Fruit fly (Drosophila melanogaster): Measurements from ENCODE around the gene nur.

Gene nur

DNA sequence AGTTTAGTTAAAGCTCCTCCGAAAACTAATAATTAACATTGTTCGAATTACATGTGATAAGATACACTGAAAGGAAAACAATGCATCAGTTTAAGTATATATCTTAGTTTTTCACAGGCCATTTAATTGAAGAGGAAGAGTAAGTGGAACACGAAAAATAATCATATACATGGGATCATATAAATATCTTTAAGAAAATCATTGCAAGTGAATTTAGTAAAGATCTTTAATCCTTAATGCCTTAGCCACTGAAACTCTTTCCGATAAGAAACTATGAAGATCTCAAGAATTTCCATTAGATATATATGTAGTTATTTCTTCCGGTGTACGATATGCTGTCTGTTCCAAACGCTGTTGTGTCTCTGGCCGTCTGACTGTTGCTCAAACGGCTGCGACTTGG lies 42.7 kb downstream of the nur start (continued):
- TF ChIP-seq B-H1 (GFP tag; IDR thresholded peaks at IDR 0.05) (peak; percentile 33; the same call in 1 of the 3 replicates), CG9215 (GFP tag; IDR thresholded peaks at IDR 0.05) (no peak), esg (GFP tag; conservative IDR thresholded peaks at IDR 0.05) (peak; percentile 50), chn (GFP tag; optimal IDR thresholded peaks at IDR 0.05) (peak; percentile 18), Doc3 (GFP tag; IDR thresholded peaks at IDR 0.05; ENCODE audit: partially characterized antibody) (no peak), CG18599 (GFP tag; optimal IDR thresholded peaks at IDR 0.05) (peak; percentile 61), jigr1 (GFP tag; IDR thresholded peaks at IDR 0.05) (no peak), CG2678 (tag; optimal IDR thresholded peaks at IDR 0.05) (peak; percentile 76), unc-4 (GFP tag; IDR thresholded peaks at IDR 0.05; ENCODE audit: partially characterized antibody) (no peak), fd64A (GFP tag; optimal IDR thresholded peaks at IDR 0.05) (no peak), CrebB (tag; optimal IDR thresholded peaks at IDR 0.05) (no peak), CG4617 (GFP tag; optimal IDR thresholded peaks at IDR 0.05; ENCODE audit: borderline replicate concordance) (no peak), pho (GFP tag; optimal IDR thresholded peaks at IDR 0.05) (peak; percentile 68), CG34224 (GFP tag; IDR thresholded peaks at IDR 0.05; ENCODE audit: partially characterized antibody) (no peak), CG18764 (GFP tag; optimal IDR thresholded peaks at IDR 0.05) (no peak), Dfd (GFP tag; optimal IDR thresholded peaks at IDR 0.05) (no peak), CG9437 (GFP tag; optimal IDR thresholded peaks at IDR 0.05) (peak; percentile 69), CG14050 (GFP tag; IDR thresholded peaks at IDR 0.05) (no peak; the same call in 2 of the 3 replicates), Adf1 (GFP tag; IDR thresholded peaks at IDR 0.05) (no peak), corto (GFP tag; optimal IDR thresholded peaks at IDR 0.05) (no peak), Deaf1 (tag; optimal IDR thresholded peaks at IDR 0.05) (peak; percentile 40), Rx (GFP tag; IDR thresholded peaks at IDR 0.05) (0 out of 2 replicates have a peak, but pooled peaks have one; percentile 13), Nf-YB (GFP tag; optimal IDR thresholded peaks at IDR 0.05) (peak; percentile 61), Dip3 (GFP tag; optimal IDR thresholded peaks at IDR 0.05) (no peak), Spps (tag; optimal IDR thresholded peaks at IDR 0.05) (no peak), CG31365 (tag; optimal IDR thresholded peaks at IDR 0.05) (no peak), ATbp (GFP tag; optimal IDR thresholded peaks at IDR 0.05) (peak; percentile 58), dm (GFP tag; optimal IDR thresholded peaks at IDR 0.05) (no peak), aop (GFP tag; IDR thresholded peaks at IDR 0.05) (no peak), CG7786 (GFP tag; optimal IDR thresholded peaks at IDR 0.05) (peak; percentile 6), CG4424 (GFP tag; optimal IDR thresholded peaks at IDR 0.05) (peak; percentile 45), slbo (GFP tag; IDR thresholded peaks at IDR 0.05) (peak; percentile 73), hb (GFP tag; IDR thresholded peaks at IDR 0.05; ENCODE audit: partially characterized antibody) (no peak), CG7839 (tag; optimal IDR thresholded peaks at IDR 0.05) (peak; percentile 82), CG17328 (GFP tag; IDR thresholded peaks at IDR 0.05) (0 out of 2 replicates have a peak, but pooled peaks have one; percentile 19), tgo (GFP tag; IDR thresholded peaks at IDR 0.05) (0 out of 3 replicates have a peak, but pooled peaks have one; percentile 24), sens-2 (GFP tag; IDR thresholded peaks at IDR 0.05) (no peak), oc (tag; optimal IDR thresholded peaks at IDR 0.05) (no peak), MTF-1 (GFP tag; optimal IDR thresholded peaks at IDR 0.05; ENCODE audit: borderline replicate concordance) (no peak), psq (GFP tag; optimal IDR thresholded peaks at IDR 0.05) (no peak), Ptx1 (GFP tag; IDR thresholded peaks at IDR 0.05) (peak; percentile 71), CG32532 (GFP tag; IDR thresholded peaks at IDR 0.05) (peak; percentile 48), ttk (GFP tag; IDR thresholded peaks at IDR 0.05) (peak; percentile 27; the same call in 1 of the 2 replicates), insv (GFP tag; optimal IDR thresholded peaks at IDR 0.05) (no peak), CG3065 (GFP tag; optimal IDR thresholded peaks at IDR 0.05) (no peak), CG18011 (GFP tag; optimal IDR thresholded peaks at IDR 0.05) (no peak), CG11456 (GFP tag; IDR thresholded peaks at IDR 0.05) (no peak), Kr (GFP tag; optimal IDR thresholded peaks at IDR 0.05) (no peak), CG16863 (GFP tag; optimal IDR thresholded peaks at IDR 0.05) (peak; percentile 8), CoRest (tag; optimal IDR thresholded peaks at IDR 0.05) (peak; percentile 82), BtbVII (GFP tag; optimal IDR thresholded peaks at IDR 0.05) (no peak)
